Worm (Caenorhabditis elegans): ENCODE measurements around the gene T24F1.4.

DNA sequence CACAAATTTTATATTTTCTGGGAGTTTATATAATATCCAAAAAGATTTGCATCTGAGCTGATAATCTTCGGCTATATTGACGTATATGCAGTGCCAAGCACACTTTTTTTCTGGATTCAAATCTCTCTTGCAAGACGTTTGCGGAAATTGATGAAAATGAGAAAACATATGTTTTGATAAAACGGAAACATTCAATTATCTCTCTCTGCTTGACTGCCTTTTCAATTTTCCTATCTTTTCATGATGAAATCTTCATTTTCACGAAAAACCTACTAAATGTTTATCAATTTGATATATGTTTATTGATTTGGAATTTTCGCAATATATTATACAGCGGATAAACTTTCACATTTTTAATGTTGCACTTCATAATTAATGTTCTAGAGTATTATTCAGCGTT lies 6.1 kb downstream of the T24F1.4 start:
- TF ChIP-seq med-1 (GFP tag; optimal IDR thresholded peaks at IDR 0.05; ENCODE audit: insufficient read depth) = no peak
- no peak for TF ChIP-seq ztf-23 (GFP tag; IDR thresholded peaks at IDR 0.05)
- no peak for TF ChIP-seq ref-1 (GFP tag; conservative IDR thresholded peaks at IDR 0.05)
- no peak for TF ChIP-seq ztf-29 (GFP tag; IDR thresholded peaks at IDR 0.05)
